Worm (Caenorhabditis elegans) whole organism, L4 larva: ENCODE data around the gene srg-41.

Experiments used
- D1046.2 ChIP-seq: fragments of 200-800 bp; sonication (Bioruptor generic); IDR thresholded peaks from 2 replicates; pipeline ENCODE4 v1.3.6; 2022; ENCODE audit warnings: missing genetic modification characterization, missing compliant biosample characterization
- F44E2.7 ChIP-seq: fragments of 200-800 bp; sonication (Bioruptor generic); IDR thresholded peaks from 2 replicates; pipeline ENCODE4 v2.1.2; 2022; ENCODE audit warnings: missing genetic modification characterization, missing compliant biosample characterization
- F49E8.2 ChIP-seq: sonication (generic microtip); optimal IDR thresholded peaks from 2 replicates; lab custom pipeline; 2016; ENCODE audit warnings: missing compliant biosample characterization, mild to moderate bottlenecking, missing genetic modification characterization, borderline replicate concordance
- T20F7.1 ChIP-seq: fragments of 200-800 bp; sonication (Bioruptor generic); optimal IDR thresholded peaks from 2 replicates; lab custom pipeline; 2018; ENCODE audit warnings: mild to moderate bottlenecking, missing genetic modification characterization, missing compliant biosample characterization
- T26A8.4 ChIP-seq: fragments of 200-800 bp; sonication (Bioruptor generic); IDR thresholded peaks from 2 replicates; pipeline ENCODE4 v1.3.6; 2022; ENCODE audit warnings: missing genetic modification characterization, missing compliant biosample characterization
- Y105C5A.15 ChIP-seq: fragments of 200-800 bp; sonication (Bioruptor generic); IDR thresholded peaks from 2 replicates; pipeline ENCODE4 v1.3.6; 2022; ENCODE audit warnings: missing genetic modification characterization, missing compliant biosample characterization
- ZK337.2 ChIP-seq: fragments of 200-800 bp; sonication (Bioruptor generic); IDR thresholded peaks from 2 replicates; pipeline ENCODE4 v1.3.6; 2022; ENCODE audit warnings: missing genetic modification reagents, missing genetic modification characterization, missing compliant biosample characterization
- ZK546.5 ChIP-seq, 2 experiments: sonication (generic microtip); optimal IDR thresholded peaks; 2 replicates each; lab custom pipeline; 2017; ENCODE audit warnings: missing biosample characterization in 2 of 2, missing genetic modification characterization in 2 of 2
- aha-1 ChIP-seq: fragments of 150-350 bp; peaks from one replicate; lab custom pipeline; 2014; ENCODE audit warnings: missing biosample characterization, missing genetic modification characterization
- ama-1 ChIP-seq: fragments of 150-350 bp; optimal IDR thresholded peaks from 2 replicates; lab custom pipeline; 2014; ENCODE audit warnings: inconsistent platforms, mixed read lengths
- arid-1 ChIP-seq: fragments of 200-800 bp; sonication (Bioruptor generic); conservative IDR thresholded peaks from 2 replicates; pipeline ENCODE4 v1.3.6; 2022; ENCODE audit warnings: missing genetic modification reagents, missing genetic modification characterization, missing compliant biosample characterization
- ces-1 ChIP-seq: fragments of 150-350 bp; sonication (generic microtip); optimal IDR thresholded peaks from 4 replicates; lab custom pipeline; 2014; ENCODE audit warnings: missing biosample characterization, missing genetic modification reagents, missing genetic modification characterization
- cey-2 ChIP-seq: sonication (generic microtip); optimal IDR thresholded peaks from 3 replicates; lab custom pipeline; 2017; ENCODE audit warnings: missing genetic modification characterization, mild to moderate bottlenecking, missing compliant biosample characterization, antibody characterized with exemption, borderline replicate concordance; ENCODE audit not compliant: insufficient read depth
- daf-16 ChIP-seq, 3 experiments: sonication (generic microtip); optimal IDR thresholded peaks; 2 replicates each; lab custom pipeline; 2016 to 2017; ENCODE audit warnings: missing genetic modification characterization in 3 of 3, missing genetic modification reagents in 3 of 3, mild to moderate bottlenecking in 2 of 3, missing compliant biosample characterization in 2 of 3, missing biosample characterization in 1 of 3, moderate library complexity in 1 of 3
- daf-19 ChIP-seq: fragments of 200-800 bp; sonication (Bioruptor generic); conservative IDR thresholded peaks from 2 replicates; pipeline ENCODE4 v1.3.6; 2022; ENCODE audit warnings: missing genetic modification characterization, missing compliant biosample characterization
- dmd-6 ChIP-seq: fragments of 200-800 bp; sonication (Bioruptor generic); IDR thresholded peaks from 2 replicates; pipeline ENCODE4 v1.3.6; 2022; ENCODE audit warnings: missing genetic modification reagents, missing genetic modification characterization, missing compliant biosample characterization
- dpl-1 ChIP-seq: fragments of 150-350 bp; optimal IDR thresholded peaks from 2 replicates; lab custom pipeline; 2014; ENCODE audit warnings: missing biosample characterization, missing genetic modification reagents, missing genetic modification characterization
- dve-1 ChIP-seq: sonication (generic microtip); optimal IDR thresholded peaks from 2 replicates; lab custom pipeline; 2017; ENCODE audit warnings: antibody characterized with exemption, mild to moderate bottlenecking, missing genetic modification characterization, missing compliant biosample characterization; ENCODE audit not compliant: insufficient read depth
- fkh-10 ChIP-seq: fragments of 150-350 bp; optimal IDR thresholded peaks from 2 replicates; lab custom pipeline; 2014; ENCODE audit warnings: missing biosample characterization, missing genetic modification reagents, missing genetic modification characterization
- fos-1 ChIP-seq: fragments of 150-350 bp; optimal IDR thresholded peaks from 2 replicates; lab custom pipeline; 2014; ENCODE audit warnings: missing biosample characterization, missing genetic modification characterization
- gei-8 ChIP-seq: fragments of 200-800 bp; sonication (Bioruptor generic); optimal IDR thresholded peaks from 2 replicates; lab custom pipeline; 2018; ENCODE audit warnings: mild to moderate bottlenecking, missing genetic modification characterization, missing compliant biosample characterization
- hlh-11 ChIP-seq: fragments of 200-800 bp; sonication (Bioruptor generic); optimal IDR thresholded peaks from 2 replicates; lab custom pipeline; 2018; ENCODE audit warnings: mild to moderate bottlenecking, missing genetic modification characterization, missing compliant biosample characterization
- hlh-30 ChIP-seq: sonication (generic microtip); optimal IDR thresholded peaks from 2 replicates; lab custom pipeline; 2017; ENCODE audit warnings: antibody characterized with exemption, mild to moderate bottlenecking, missing genetic modification characterization, missing compliant biosample characterization; ENCODE audit not compliant: insufficient read depth
- hmg-1.1 ChIP-seq: fragments of 200-800 bp; sonication (Bioruptor generic); IDR thresholded peaks from 2 replicates; pipeline ENCODE4 v1.3.6; 2022; ENCODE audit warnings: missing genetic modification reagents, missing genetic modification characterization, missing compliant biosample characterization
- jun-1 ChIP-seq: fragments of 150-350 bp; optimal IDR thresholded peaks from 2 replicates; lab custom pipeline; 2014; ENCODE audit warnings: missing biosample characterization, missing genetic modification reagents, missing genetic modification characterization
- lim-7 ChIP-seq: fragments of 200-800 bp; sonication (Bioruptor generic); IDR thresholded peaks from 2 replicates; pipeline ENCODE4 v1.3.6; 2022; ENCODE audit warnings: missing genetic modification characterization, missing compliant biosample characterization
- lin-38 ChIP-seq: fragments of 200-800 bp; sonication (Bioruptor generic); IDR thresholded peaks from 2 replicates; pipeline ENCODE4 v1.3.6; 2022; ENCODE audit warnings: missing genetic modification reagents, missing genetic modification characterization, missing compliant biosample characterization
- lsy-2 ChIP-seq, 2 experiments: fragments of 150-350 bp in 1 of 2; sonication (generic microtip) in 1 of 2; optimal IDR thresholded peaks; 2 replicates each; lab custom pipeline; 2014 to 2017; ENCODE audit warnings: missing biosample characterization in 2 of 2, missing genetic modification characterization in 2 of 2
- madf-5 ChIP-seq, 2 experiments: fragments of 200-800 bp; sonication (Bioruptor generic); IDR thresholded peaks; 2 replicates each; pipeline ENCODE4 v1.3.6; 2022; ENCODE audit warnings: missing compliant biosample characterization in 2 of 2, missing genetic modification characterization in 2 of 2
- mep-1 ChIP-seq: fragments of 150-350 bp; sonication (generic microtip); optimal IDR thresholded peaks from 3 replicates; lab custom pipeline; 2014; ENCODE audit warnings: missing biosample characterization, missing genetic modification characterization
- mes-2 ChIP-seq: sonication (generic microtip); optimal IDR thresholded peaks from 2 replicates; lab custom pipeline; 2016; ENCODE audit warnings: missing genotype, mild to moderate bottlenecking, missing genetic modification characterization, missing compliant biosample characterization; ENCODE audit not compliant: poor library complexity, severe bottlenecking
- mxl-3 ChIP-seq: fragments of 200-800 bp; sonication (Bioruptor generic); optimal IDR thresholded peaks from 2 replicates; lab custom pipeline; 2018; ENCODE audit warnings: mild to moderate bottlenecking, missing genetic modification characterization, missing compliant biosample characterization
- nhr-10 ChIP-seq: fragments of 150-350 bp; optimal IDR thresholded peaks from 2 replicates; lab custom pipeline; 2014; ENCODE audit warnings: missing biosample characterization, missing genetic modification characterization
- nhr-102 ChIP-seq: sonication (generic microtip); optimal IDR thresholded peaks from 2 replicates; lab custom pipeline; 2016; ENCODE audit warnings: mild to moderate bottlenecking, missing genetic modification characterization, moderate library complexity, missing compliant biosample characterization
- nhr-11 ChIP-seq: fragments of 150-350 bp; optimal IDR thresholded peaks from 2 replicates; lab custom pipeline; 2014; ENCODE audit warnings: missing biosample characterization, missing genetic modification characterization
- nhr-111 ChIP-seq: fragments of 200-800 bp; sonication (Bioruptor generic); optimal IDR thresholded peaks from 2 replicates; lab custom pipeline; 2018; ENCODE audit warnings: mild to moderate bottlenecking, missing genetic modification characterization, missing compliant biosample characterization
- nhr-25 ChIP-seq: sonication (generic microtip); optimal IDR thresholded peaks from 2 replicates; lab custom pipeline; 2017; ENCODE audit warnings: missing genetic modification characterization, mild to moderate bottlenecking, missing compliant biosample characterization, antibody characterized with exemption, moderate library complexity, borderline replicate concordance; ENCODE audit not compliant: insufficient read depth
- nhr-28 ChIP-seq: fragments of 150-350 bp; optimal IDR thresholded peaks from 2 replicates; lab custom pipeline; 2014; ENCODE audit warnings: missing biosample characterization, missing genetic modification characterization
- nhr-6 ChIP-seq: fragments of 150-350 bp; optimal IDR thresholded peaks from 2 replicates; lab custom pipeline; 2014; ENCODE audit warnings: missing biosample characterization, missing genetic modification characterization
- nhr-77 ChIP-seq: fragments of 150-350 bp; optimal IDR thresholded peaks from 2 replicates; lab custom pipeline; 2014; ENCODE audit warnings: missing biosample characterization, missing genetic modification characterization
- pha-4 ChIP-seq, 2 experiments: fragments of 150-350 bp in 1 of 2; fragments of 200-800 bp in 1 of 2; sonication (Bioruptor generic) in 1 of 2; IDR thresholded peaks in 1 of 2; optimal IDR thresholded peaks in 1 of 2; 2 replicates each; pipeline versions ENCODE4 v1.3.6 to Lab custom; 2014 to 2022; ENCODE audit warnings: missing genetic modification characterization in 2 of 2, missing genetic modification reagents in 2 of 2, missing biosample characterization in 1 of 2, missing compliant biosample characterization in 1 of 2
- rbr-2 ChIP-seq: sonication (generic microtip); optimal IDR thresholded peaks from 2 replicates; lab custom pipeline; 2016; ENCODE audit warnings: missing genotype, missing genetic modification characterization, missing compliant biosample characterization
- set-16 ChIP-seq: fragments of 200-800 bp; sonication (Bioruptor generic); IDR thresholded peaks from 2 replicates; pipeline ENCODE4 v1.3.6; 2022; ENCODE audit warnings: missing genetic modification reagents, missing genetic modification characterization, missing compliant biosample characterization
- snpc-4 ChIP-seq: fragments of 150-350 bp; optimal IDR thresholded peaks from 2 replicates; lab custom pipeline; 2014; ENCODE audit warnings: missing biosample characterization, missing genetic modification characterization
- tra-1 ChIP-seq: fragments of 200-800 bp; sonication (Bioruptor generic); IDR thresholded peaks from 2 replicates; pipeline ENCODE4 v1.3.6; 2022; ENCODE audit warnings: missing genetic modification reagents, missing genetic modification characterization, missing compliant biosample characterization
- unc-62 ChIP-seq, 3 experiments: fragments of 150-350 bp in 1 of 3; sonication (generic microtip); optimal IDR thresholded peaks in 2 of 3; peaks in 1 of 3; 1 replicate in 1 of 3; 2 replicates in 2 of 3; lab custom pipeline; 2014 to 2017; ENCODE audit warnings: missing biosample characterization in 3 of 3, missing genetic modification characterization in 3 of 3, missing genetic modification reagents in 3 of 3, missing genotype in 1 of 3

Gene srg-41

ce11 chrV:11122466-11122865 is 39.2 kb downstream of the srg-41 start, which contains the start of gene mboa-2 (continued):
- TF ChIP-seq aha-1 (tag; lab: Kevin White, UChicago) (no peak), ZK546.5 (tag; optimal IDR thresholded peaks at IDR 0.05; lab: Kevin White, UChicago) (no peak), hlh-30 (no peak), daf-16 (GFP tag; optimal IDR thresholded peaks at IDR 0.05; lab: Kevin White, UChicago) (peak in 1 of 2 experiments; percentile 79), daf-16 (tag; optimal IDR thresholded peaks at IDR 0.05; lab: Kevin White, UChicago) (peak; percentile 76), madf-5 (GFP tag; IDR thresholded peaks at IDR 0.05; lab: Robert Waterston, UW) (no peak), nhr-102 (tag; lab: Kevin White, UChicago) (peak; percentile 56), Y105C5A.15 (GFP tag; lab: Robert Waterston, UW) (no peak), hlh-11 (tag; lab: Kevin White, UChicago) (peak; percentile 60), cey-2 (tag; lab: Kevin White, UChicago) (no peak), ces-1 (GFP tag; lab: Kevin White, UChicago) (no peak), T20F7.1 (GFP tag; lab: Kevin White, UChicago) (peak; percentile 65), nhr-6 (tag; lab: Kevin White, UChicago) (no peak), dpl-1 (GFP tag; lab: Kevin White, UChicago) (no peak), rbr-2 (tag; lab: Kevin White, UChicago) (peak; percentile 20), F44E2.7 (no peak), pha-4 (GFP tag; IDR thresholded peaks at IDR 0.05; lab: Robert Waterston, UW) (no peak), pha-4 (tag; optimal IDR thresholded peaks at IDR 0.05; lab: Kevin White, UChicago) (no peak), dve-1 (tag; lab: Kevin White, UChicago) (peak; percentile 83), nhr-10 (tag; lab: Kevin White, UChicago) (no peak), set-16 (GFP tag; lab: Robert Waterston, UW) (no peak), fos-1 (no peak), mep-1 (tag; lab: Kevin White, UChicago) (peak; percentile 66), arid-1 (GFP tag; lab: Robert Waterston, UW) (peak; percentile 31; the same call in 1 of the 2 replicates)

- TF ChIP-seq lsy-2 (tag; optimal IDR thresholded peaks at IDR 0.05; lab: Kevin White, UChicago), result peak in 1 of 2 experiments; percentile 33
- TF ChIP-seq unc-62 (GFP tag; optimal IDR thresholded peaks at IDR 0.05 in 1 of 2; lab: Kevin White, UChicago), result no peak
- no peak for TF ChIP-seq unc-62 (tag; optimal IDR thresholded peaks at IDR 0.05; lab: Kevin White, UChicago)
- no peak for TF ChIP-seq lim-7
- TF ChIP-seq gei-8 (GFP tag; lab: Kevin White, UChicago), result no peak
- TF ChIP-seq T26A8.4 (GFP tag; lab: Robert Waterston, UW), result no peak
- no peak for TF ChIP-seq ZK337.2 (GFP tag; lab: Robert Waterston, UW)
- no peak for TF ChIP-seq tra-1
- peak; percentile 15 for TF ChIP-seq mes-2 (tag; lab: Kevin White, UChicago)
- peak; percentile 26 for TF ChIP-seq nhr-77
- no peak for TF ChIP-seq daf-19 (GFP tag; lab: Robert Waterston, UW)
- TF ChIP-seq nhr-28 (tag; lab: Kevin White, UChicago), result peak; percentile 47
- peak; percentile 88 for TF ChIP-seq mxl-3 (GFP tag; lab: Kevin White, UChicago)
- TF ChIP-seq nhr-25 (tag; lab: Kevin White, UChicago), result no peak
- TF ChIP-seq nhr-111 (GFP tag; lab: Kevin White, UChicago), result no peak
- no peak for TF ChIP-seq ces-1 (GFP tag; lab: Kevin White, UChicago)
- peak in 1 of 2 experiments; percentile 51 for TF ChIP-seq daf-16 (GFP tag; optimal IDR thresholded peaks at IDR 0.05; lab: Kevin White, UChicago)
- TF ChIP-seq daf-16 (tag; optimal IDR thresholded peaks at IDR 0.05; lab: Kevin White, UChicago), result no peak
- TF ChIP-seq fkh-10, result no peak
- peak; percentile 17 for TF ChIP-seq ama-1 (lab: Kevin White, UChicago)
- TF ChIP-seq D1046.2 (GFP tag; lab: Robert Waterston, UW), result no peak
- peak; percentile 93 for TF ChIP-seq hlh-30
- peak; percentile 38 for TF ChIP-seq nhr-6 (tag; lab: Kevin White, UChicago)
- peak; percentile 49 for TF ChIP-seq hlh-11 (tag; lab: Kevin White, UChicago)
- TF ChIP-seq rbr-2 (tag; lab: Kevin White, UChicago), result no peak
- TF ChIP-seq dmd-6 (GFP tag; lab: Robert Waterston, UW), result peak; percentile 21; the same call in 1 of the 2 replicates
- TF ChIP-seq F49E8.2 (tag; lab: Kevin White, UChicago), result no peak
- TF ChIP-seq dve-1 (tag; lab: Kevin White, UChicago), result peak; percentile 26
- no peak for TF ChIP-seq snpc-4 (tag; lab: Kevin White, UChicago)
- 0 out of 2 replicates have a peak, but pooled peaks have one; percentile 14 for TF ChIP-seq hmg-1.1 (GFP tag; lab: Robert Waterston, UW)
- peak; percentile 21 for TF ChIP-seq nhr-11 (tag; lab: Kevin White, UChicago)
- TF ChIP-seq jun-1 (tag; lab: Kevin White, UChicago), result no peak
- 0 out of 2 replicates have a peak, but pooled peaks have one; percentile 7 for TF ChIP-seq lin-38 (GFP tag; lab: Robert Waterston, UW)
Observed at ce11 chrV:11121247-11121646, 40.4 kb downstream of the srg-41 start.
